Worm (Caenorhabditis elegans): ENCODE results near the gene ctbp-1.

ce11 chrX:5815343-5815742 is 47.2 kb upstream of the ctbp-1 start:
- no peak for TF ChIP-seq rec-8 (tag; optimal IDR thresholded peaks at IDR 0.05)
- no peak for TF ChIP-seq ztf-6 (GFP tag; IDR thresholded peaks at IDR 0.05)
- TF ChIP-seq madf-3 (GFP tag; IDR thresholded peaks at IDR 0.05), result no peak
- TF ChIP-seq unc-130 (GFP tag; optimal IDR thresholded peaks at IDR 0.05), result no peak
- no peak for TF ChIP-seq snpc-4 (GFP tag; optimal IDR thresholded peaks at IDR 0.05)
- no peak for TF ChIP-seq snpc-4 (tag; optimal IDR thresholded peaks at IDR 0.05)
- TF ChIP-seq repo-1 (tag; optimal IDR thresholded peaks at IDR 0.05), result no peak
- TF ChIP-seq pha-4 (tag; optimal IDR thresholded peaks at IDR 0.05), result no peak
- TF ChIP-seq Y53G8AR.9 (GFP tag; conservative IDR thresholded peaks at IDR 0.05), result no peak
- no peak for TF ChIP-seq ets-4 (GFP tag; optimal IDR thresholded peaks at IDR 0.05)
- TF ChIP-seq ztf-26 (tag; optimal IDR thresholded peaks at IDR 0.05), result no peak
- no peak for TF ChIP-seq B0261.1 (tag; optimal IDR thresholded peaks at IDR 0.05)

Data from whole organism, young adult.